Worm (Caenorhabditis elegans) whole organism, L4/young adult: ENCODE results near the gene lpin-1.

ENCODE experiments used
- W03F9.2 ChIP-seq: fragments of 150-350 bp; optimal IDR thresholded peaks from 2 replicates; lab custom pipeline; 2014; ENCODE audit warnings: missing biosample characterization, missing genetic modification characterization
- him-1 ChIP-seq: sonication (generic microtip); optimal IDR thresholded peaks from 2 replicates; lab custom pipeline; 2016; ENCODE audit warnings: missing genotype, missing genetic modification reagents, missing genetic modification characterization, missing compliant biosample characterization

DNA sequence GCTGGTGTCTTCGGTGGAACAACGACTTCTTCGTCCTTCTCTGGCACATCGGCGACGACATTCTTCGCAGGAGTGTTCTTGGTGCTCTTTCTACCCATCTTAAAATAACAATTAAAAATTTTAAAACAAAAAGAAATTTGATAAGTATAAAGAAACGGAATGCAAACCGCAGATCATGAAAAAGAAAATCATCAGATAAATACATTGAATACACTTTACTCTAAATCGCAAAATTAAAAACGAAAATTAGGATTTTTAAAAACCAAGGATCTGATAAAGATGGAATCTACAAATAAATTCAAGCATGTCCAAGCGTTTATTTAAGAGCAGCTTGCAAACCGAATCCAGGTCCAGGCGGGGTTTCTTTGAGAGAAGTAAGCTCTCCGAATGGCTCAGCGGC, 29.5 kb downstream of the lpin-1 start, which contains the start of gene F53F4.11:
- TF ChIP-seq W03F9.2: no peak
- no peak for TF ChIP-seq him-1
